Worm (Caenorhabditis elegans) whole organism, early embryonic: ENCODE results near the gene ceh-31.

Source experiments
- B0310.2 ChIP-seq: sonication (generic microtip); optimal IDR thresholded peaks from 2 replicates; lab custom pipeline; 2016; ENCODE audit warnings: mild to moderate bottlenecking, missing genetic modification characterization, missing compliant biosample characterization
- aly-1 ChIP-seq: sonication (generic microtip); optimal IDR thresholded peaks from 2 replicates; lab custom pipeline; 2016; ENCODE audit warnings: missing genetic modification characterization, missing compliant biosample characterization
- ama-1 ChIP-seq: fragments of 150-350 bp; optimal IDR thresholded peaks from 2 replicates; lab custom pipeline; 2014
- ceh-13 ChIP-seq: fragments of 200-800 bp; sonication (Bioruptor generic); optimal IDR thresholded peaks from 2 replicates; lab custom pipeline; 2018; ENCODE audit warnings: mild to moderate bottlenecking, missing genetic modification characterization, missing compliant biosample characterization
- ceh-36 ChIP-seq: sonication (generic microtip); optimal IDR thresholded peaks from 2 replicates; lab custom pipeline; 2016; ENCODE audit warnings: missing genetic modification characterization, inconsistent platforms, missing compliant biosample characterization
- flt-1 ChIP-seq: fragments of 200-800 bp; sonication (Bioruptor generic); IDR thresholded peaks from 2 replicates; pipeline ENCODE4 v1.3.6; 2022; ENCODE audit warnings: missing genetic modification characterization, missing compliant biosample characterization
- hmbx-1 ChIP-seq: sonication (generic microtip); optimal IDR thresholded peaks from 2 replicates; lab custom pipeline; 2016; ENCODE audit warnings: mild to moderate bottlenecking, missing genetic modification characterization, missing compliant biosample characterization
- hnd-1 ChIP-seq: sonication (generic microtip); optimal IDR thresholded peaks from 2 replicates; lab custom pipeline; 2016; ENCODE audit warnings: missing genetic modification characterization, missing compliant biosample characterization
- pes-1 ChIP-seq: fragments of 200-800 bp; sonication (Bioruptor generic); IDR thresholded peaks from 2 replicates; pipeline ENCODE4 v1.3.6; 2022; ENCODE audit warnings: missing genetic modification reagents, missing genetic modification characterization, missing compliant biosample characterization
- scrt-1 ChIP-seq: fragments of 200-800 bp; sonication (Bioruptor generic); IDR thresholded peaks from 2 replicates; pipeline ENCODE4 v1.3.6; 2022; ENCODE audit warnings: missing genetic modification characterization, missing compliant biosample characterization
- tbx-11 ChIP-seq: fragments of 200-800 bp; sonication (Bioruptor generic); IDR thresholded peaks from 2 replicates; pipeline ENCODE4 v1.3.6; 2022; ENCODE audit warnings: missing genetic modification characterization, missing compliant biosample characterization
- tbx-37 ChIP-seq: fragments of 200-800 bp; sonication (Bioruptor generic); conservative IDR thresholded peaks from 2 replicates; pipeline ENCODE4 v1.3.6; 2022; ENCODE audit warnings: missing genetic modification reagents, missing genetic modification characterization, missing compliant biosample characterization

DNA sequence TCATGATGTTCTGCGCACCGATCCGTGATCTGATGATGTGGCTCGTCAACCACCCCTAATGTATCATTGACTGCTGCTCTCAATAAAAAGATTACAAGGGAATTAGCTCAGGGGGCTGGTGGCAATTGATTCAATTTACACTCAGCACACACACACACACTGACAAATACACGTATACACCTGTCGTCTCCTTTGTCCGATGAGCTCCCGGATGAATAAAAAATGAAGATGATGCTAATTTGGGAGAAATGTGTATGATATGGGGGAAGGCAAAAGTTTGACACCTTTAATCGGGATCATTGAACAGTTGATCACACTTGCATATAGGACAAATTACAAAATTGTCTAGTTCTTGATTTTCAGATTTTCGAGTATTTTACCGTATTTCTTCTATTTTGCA lies 3.2 kb downstream of the ceh-31 start:
- TF ChIP-seq ceh-36 (tag; lab: Kevin White, UChicago) (no peak), B0310.2 (tag; lab: Kevin White, UChicago) (no peak), ama-1 (lab: Kevin White, UChicago) (no peak), scrt-1 (GFP tag; lab: Robert Waterston, UW) (no peak), tbx-37 (no peak), tbx-11 (GFP tag; lab: Robert Waterston, UW) (no peak), hmbx-1 (tag; lab: Kevin White, UChicago) (no peak), aly-1 (tag; lab: Kevin White, UChicago) (no peak), ceh-13 (no peak), pes-1 (GFP tag; lab: Robert Waterston, UW) (no peak), flt-1 (GFP tag; lab: Robert Waterston, UW) (no peak), hnd-1 (tag; lab: Kevin White, UChicago) (no peak)
